Fruit fly (Drosophila melanogaster) whole organism, embryonic: ENCODE results near the gene ninaC.

Source experiments
- Abd-B ChIP-seq: fragments of 200-800 bp; sonication (Bioruptor generic); optimal IDR thresholded peaks from 2 replicates; lab custom pipeline; 2018; ENCODE audit warnings: missing biosample characterization, mild to moderate bottlenecking, missing genetic modification characterization, moderate library complexity
- BEAF-32 ChIP-seq: fragments of 200-800 bp; sonication (Bioruptor generic); optimal IDR thresholded peaks from 3 replicates; lab custom pipeline; 2017; ENCODE audit warnings: missing biosample characterization, missing genetic modification characterization, mild to moderate bottlenecking, moderate library complexity, missing genetic modification reagents
- BtbVII ChIP-seq: fragments of 200-800 bp; sonication (Bioruptor generic); optimal IDR thresholded peaks from 3 replicates; lab custom pipeline; 2017; ENCODE audit warnings: missing biosample characterization, mild to moderate bottlenecking, missing genetic modification characterization
- CG10321 ChIP-seq: fragments of 200-800 bp; sonication (Bioruptor generic); IDR thresholded peaks from 2 replicates; pipeline ENCODE4 v1.3.6; 2022; ENCODE audit warnings: missing biosample characterization, missing genetic modification characterization
- CG10543 ChIP-seq: fragments of 200-800 bp; sonication (Bioruptor generic); optimal IDR thresholded peaks from 3 replicates; lab custom pipeline; 2017; ENCODE audit warnings: missing biosample characterization, mild to moderate bottlenecking, missing genetic modification characterization, moderate library complexity
- CG10654 ChIP-seq: fragments of 200-800 bp; sonication (Bioruptor generic); optimal IDR thresholded peaks from 2 replicates; lab custom pipeline; 2016; ENCODE audit warnings: missing biosample characterization, missing genetic modification characterization
- CG11093 ChIP-seq: fragments of 200-800 bp; sonication (Bioruptor generic); IDR thresholded peaks from 3 replicates; pipeline ENCODE4 v1.3.6; 2022; ENCODE audit warnings: missing biosample characterization, missing genetic modification characterization
- CG12071 ChIP-seq: fragments of 200-800 bp; sonication (Bioruptor generic); optimal IDR thresholded peaks from 3 replicates; lab custom pipeline; 2018; ENCODE audit warnings: missing biosample characterization, mild to moderate bottlenecking, missing genetic modification characterization
- CG14710 ChIP-seq: fragments of 200-800 bp; sonication (Bioruptor generic); optimal IDR thresholded peaks from 3 replicates; lab custom pipeline; 2019; ENCODE audit warnings: missing biosample characterization, mild to moderate bottlenecking, missing genetic modification characterization, moderate library complexity
- CG15601 ChIP-seq: fragments of 200-800 bp; sonication (Bioruptor generic); optimal IDR thresholded peaks from 3 replicates; lab custom pipeline; 2019; ENCODE audit warnings: missing biosample characterization, mild to moderate bottlenecking, missing genetic modification characterization, moderate library complexity
- CG16863 ChIP-seq: fragments of 200-800 bp; sonication (Bioruptor generic); optimal IDR thresholded peaks from 3 replicates; lab custom pipeline; 2016; ENCODE audit warnings: missing biosample characterization, missing genetic modification characterization
- CG18619 ChIP-seq: fragments of 200-800 bp; sonication (Bioruptor generic); optimal IDR thresholded peaks from 3 replicates; lab custom pipeline; 2017; ENCODE audit warnings: missing biosample characterization, mild to moderate bottlenecking, missing genetic modification characterization
- CG30020 ChIP-seq: fragments of 200-800 bp; optimal IDR thresholded peaks from 2 replicates; lab custom pipeline; 2019; ENCODE audit warnings: missing biosample characterization, mild to moderate bottlenecking, missing genetic modification characterization, moderate library complexity
- CG3065 ChIP-seq: fragments of 200-800 bp; sonication (Bioruptor generic); optimal IDR thresholded peaks from 2 replicates; lab custom pipeline; 2016; ENCODE audit warnings: missing biosample characterization, missing genetic modification characterization
- CG4820 ChIP-seq: fragments of 200-800 bp; sonication (Bioruptor generic); optimal IDR thresholded peaks from 3 replicates; lab custom pipeline; 2016; ENCODE audit warnings: missing biosample characterization, missing genetic modification characterization
- CG7745 ChIP-seq: fragments of 200-800 bp; sonication (Bioruptor generic); optimal IDR thresholded peaks from 2 replicates; lab custom pipeline; 2018; ENCODE audit warnings: missing biosample characterization, mild to moderate bottlenecking, missing genetic modification characterization, moderate library complexity
- CG7839 ChIP-seq: fragments of 200-800 bp; sonication (Bioruptor generic); optimal IDR thresholded peaks from 3 replicates; lab custom pipeline; 2018; ENCODE audit warnings: missing biosample characterization, mild to moderate bottlenecking, missing genetic modification characterization, moderate library complexity
- CG7928 ChIP-seq: fragments of 200-800 bp; sonication (Bioruptor generic); optimal IDR thresholded peaks from 2 replicates; lab custom pipeline; 2017; ENCODE audit warnings: missing biosample characterization, mild to moderate bottlenecking, missing genetic modification characterization
- CG9817 ChIP-seq: fragments of 200-800 bp; sonication (Bioruptor generic); optimal IDR thresholded peaks from 2 replicates; lab custom pipeline; 2018; ENCODE audit warnings: missing biosample characterization, mild to moderate bottlenecking, missing genetic modification characterization, moderate library complexity
- CoRest ChIP-seq: fragments of 200-800 bp; sonication (Bioruptor generic); optimal IDR thresholded peaks from 3 replicates; lab custom pipeline; 2018; ENCODE audit warnings: missing biosample characterization, mild to moderate bottlenecking, missing genetic modification characterization, moderate library complexity
- GATAe ChIP-seq: fragments of 200-800 bp; sonication (Bioruptor generic); conservative IDR thresholded peaks from 2 replicates; pipeline ENCODE4 v1.3.6; 2022; ENCODE audit warnings: missing biosample characterization, missing genetic modification characterization
- Gsc ChIP-seq: fragments of 200-800 bp; sonication (Bioruptor generic); IDR thresholded peaks from 2 replicates; pipeline ENCODE4 v1.3.6; 2022; ENCODE audit warnings: missing biosample characterization, missing genetic modification characterization
- MESR4 ChIP-seq: fragments of 200-800 bp; sonication (Bioruptor generic); optimal IDR thresholded peaks from 2 replicates; lab custom pipeline; 2018; ENCODE audit warnings: missing biosample characterization, mild to moderate bottlenecking, missing genetic modification characterization, moderate library complexity
- MTF-1 ChIP-seq: fragments of 200-800 bp; sonication (Bioruptor generic); optimal IDR thresholded peaks from 2 replicates; lab custom pipeline; 2018; ENCODE audit warnings: missing biosample characterization, mild to moderate bottlenecking, missing genetic modification characterization, borderline replicate concordance
- NK7.1 ChIP-seq: fragments of 200-800 bp; sonication (Bioruptor generic); optimal IDR thresholded peaks from 3 replicates; lab custom pipeline; 2016; ENCODE audit warnings: missing biosample characterization, missing genetic modification characterization
- Nf-YC ChIP-seq: fragments of 200-800 bp; optimal IDR thresholded peaks from 3 replicates; lab custom pipeline; 2019; ENCODE audit warnings: missing biosample characterization, mild to moderate bottlenecking, missing genetic modification characterization, moderate library complexity
- Oli ChIP-seq: fragments of 200-800 bp; sonication (Bioruptor generic); optimal IDR thresholded peaks from 2 replicates; lab custom pipeline; 2018; ENCODE audit warnings: missing biosample characterization, mild to moderate bottlenecking, missing genetic modification characterization, moderate library complexity
- Six4 ChIP-seq: fragments of 200-800 bp; sonication (Bioruptor generic); optimal IDR thresholded peaks from 2 replicates; lab custom pipeline; 2016; ENCODE audit warnings: missing biosample characterization, missing genetic modification characterization
- Sox102F ChIP-seq: fragments of 200-800 bp; sonication (Bioruptor generic); optimal IDR thresholded peaks from 2 replicates; lab custom pipeline; 2018; ENCODE audit warnings: missing biosample characterization, mild to moderate bottlenecking, missing genetic modification characterization, moderate library complexity
- Spps ChIP-seq: fragments of 200-800 bp; sonication (Bioruptor generic); optimal IDR thresholded peaks from 2 replicates; lab custom pipeline; 2018; ENCODE audit warnings: missing biosample characterization, mild to moderate bottlenecking, missing genetic modification characterization
- YL-1 ChIP-seq: fragments of 200-800 bp; sonication (Bioruptor generic); optimal IDR thresholded peaks from 3 replicates; lab custom pipeline; 2017; ENCODE audit warnings: missing biosample characterization, mild to moderate bottlenecking, missing genetic modification characterization
- ab ChIP-seq: fragments of 200-800 bp; sonication (Bioruptor generic); optimal IDR thresholded peaks from 2 replicates; lab custom pipeline; 2016; ENCODE audit warnings: missing biosample characterization, missing genetic modification characterization
- ac ChIP-seq: fragments of 200-800 bp; sonication (Bioruptor generic); optimal IDR thresholded peaks from 3 replicates; lab custom pipeline; 2017; ENCODE audit warnings: missing biosample characterization, mild to moderate bottlenecking, missing genetic modification characterization
- ato ChIP-seq: fragments of 200-800 bp; sonication (Bioruptor generic); IDR thresholded peaks from 2 replicates; pipeline ENCODE4 v1.3.6; 2022; ENCODE audit warnings: missing biosample characterization, missing genetic modification characterization; ENCODE audit not compliant: partially characterized antibody
- bowl ChIP-seq: fragments of 200-800 bp; sonication (Bioruptor generic); IDR thresholded peaks from 2 replicates; pipeline ENCODE4 v1.3.6; 2022; ENCODE audit warnings: missing biosample characterization, missing genetic modification characterization
- cg ChIP-seq: fragments of 200-800 bp; sonication (Bioruptor generic); optimal IDR thresholded peaks from 3 replicates; lab custom pipeline; 2019; ENCODE audit warnings: missing biosample characterization, mild to moderate bottlenecking, missing genetic modification characterization, moderate library complexity
- ci ChIP-seq: fragments of 200-800 bp; sonication (Bioruptor generic); IDR thresholded peaks from 3 replicates; pipeline ENCODE4 v1.3.6; 2022; ENCODE audit warnings: missing biosample characterization, missing genetic modification characterization
- dm ChIP-seq: fragments of 200-800 bp; sonication (Bioruptor generic); optimal IDR thresholded peaks from 3 replicates; lab custom pipeline; 2016; ENCODE audit warnings: missing biosample characterization, missing genetic modification characterization
- ems ChIP-seq: fragments of 200-800 bp; sonication (Bioruptor generic); optimal IDR thresholded peaks from 3 replicates; lab custom pipeline; 2016; ENCODE audit warnings: missing biosample characterization, missing genetic modification characterization
- eve ChIP-seq, 2 experiments: fragments of >200 bp; optimal IDR thresholded peaks; 2 replicates each; lab custom pipeline; 2017; ENCODE audit warnings: missing biosample characterization in 2 of 2, missing genetic modification characterization in 2 of 2
- fd64A ChIP-seq: fragments of 200-800 bp; sonication (Bioruptor generic); optimal IDR thresholded peaks from 3 replicates; lab custom pipeline; 2018; ENCODE audit warnings: missing biosample characterization, mild to moderate bottlenecking, missing genetic modification characterization
- mam ChIP-seq: fragments of 200-800 bp; sonication (Bioruptor generic); optimal IDR thresholded peaks from 3 replicates; lab custom pipeline; 2016; ENCODE audit warnings: missing biosample characterization, missing genetic modification characterization
- run ChIP-seq: fragments of 200-800 bp; sonication (Bioruptor generic); optimal IDR thresholded peaks from 3 replicates; lab custom pipeline; 2018; ENCODE audit warnings: missing biosample characterization, mild to moderate bottlenecking, missing genetic modification characterization
- sisA ChIP-seq: fragments of 200-800 bp; sonication (Bioruptor generic); IDR thresholded peaks from 2 replicates; pipeline ENCODE4 v1.3.6; 2022; ENCODE audit warnings: missing biosample characterization, missing genetic modification characterization
- sug ChIP-seq: fragments of 200-800 bp; optimal IDR thresholded peaks from 2 replicates; lab custom pipeline; 2019; ENCODE audit warnings: missing biosample characterization, mild to moderate bottlenecking, missing genetic modification characterization, moderate library complexity
- tna ChIP-seq: fragments of 200-800 bp; sonication (Bioruptor generic); IDR thresholded peaks from 2 replicates; pipeline ENCODE4 v1.3.6; 2022; ENCODE audit warnings: missing biosample characterization, missing genetic modification characterization; ENCODE audit not compliant: partially characterized antibody
- trh ChIP-seq: fragments of 200-800 bp; sonication (Bioruptor generic); optimal IDR thresholded peaks from 2 replicates; lab custom pipeline; 2016; ENCODE audit warnings: missing biosample characterization, missing genetic modification characterization
- usp ChIP-seq: fragments of >200 bp; optimal IDR thresholded peaks from 2 replicates; lab custom pipeline; 2017; ENCODE audit warnings: missing biosample characterization, missing genetic modification characterization
- z ChIP-seq: fragments of 200-800 bp; sonication (Bioruptor generic); IDR thresholded peaks from 3 replicates; pipeline ENCODE4 v1.3.6; 2022; ENCODE audit warnings: missing biosample characterization, missing genetic modification characterization

Gene ninaC

dm6 chr2L:7333184-7334025, 44.1 kb upstream of the ninaC start, which contains the start of gene Wnt6 (continued):
- TF ChIP-seq bowl (GFP tag; lab: Robert Waterston, UW) (no peak), CG11093 (no peak; the same call in 2 of the 3 replicates), eve (GFP tag; optimal IDR thresholded peaks at IDR 0.05; lab: Kevin White, UChicago) (peak in 1 of 2 experiments; percentile 80), Oli (tag; lab: Kevin White, UChicago) (peak; percentile 80), z (peak; percentile 88), CoRest (peak; percentile 79), sug (tag; lab: Kevin White, UChicago) (peak; percentile 60), ac (GFP tag; lab: Kevin White, UChicago) (peak; percentile 13), sisA (GFP tag; lab: Robert Waterston, UW) (no peak), dm (peak; percentile 6), run (tag; lab: Kevin White, UChicago) (peak; percentile 35), NK7.1 (peak; percentile 28), MESR4 (no peak), mam (GFP tag; lab: Kevin White, UChicago) (peak; percentile 38), Abd-B (GFP tag; lab: Kevin White, UChicago) (peak; percentile 37), CG7928 (GFP tag; lab: Kevin White, UChicago) (no peak), CG18619 (GFP tag; lab: Kevin White, UChicago) (peak; percentile 65), Spps (no peak), Six4 (GFP tag; lab: Kevin White, UChicago) (no peak), Nf-YC (tag; lab: Kevin White, UChicago) (peak; percentile 2), CG9817 (no peak), CG10321 (GFP tag; lab: Robert Waterston, UW) (no peak), CG14710 (tag; lab: Kevin White, UChicago) (peak; percentile 43), Sox102F (peak; percentile 48), CG12071 (no peak), CG10654 (GFP tag; lab: Kevin White, UChicago) (peak; percentile 40), CG30020 (tag; lab: Kevin White, UChicago) (peak; percentile 37), CG7839 (tag; lab: Kevin White, UChicago) (peak; percentile 72), MTF-1 (GFP tag; lab: Kevin White, UChicago) (no peak), CG3065 (no peak), trh (no peak), ci (no peak), cg (no peak), ems (no peak), CG4820 (GFP tag; lab: Kevin White, UChicago) (peak; percentile 25), BtbVII (no peak), YL-1 (GFP tag; lab: Kevin White, UChicago) (peak; percentile 23), ato (no peak), CG10543 (GFP tag; lab: Kevin White, UChicago) (peak; percentile 56), tna (no peak), CG16863 (peak; percentile 48), Gsc (GFP tag; lab: Robert Waterston, UW) (0 out of 2 replicates have a peak, but pooled peaks have one; percentile 4), usp (no peak), CG7745 (tag; lab: Kevin White, UChicago) (no peak), CG15601 (no peak), BEAF-32 (GFP tag; lab: Kevin White, UChicago) (no peak), fd64A (GFP tag; lab: Kevin White, UChicago) (no peak), ab (GFP tag; lab: Kevin White, UChicago) (peak; percentile 45), GATAe (no peak)
